ENCODE assay signal across 2 worm cellular contexts in genomic region chrV:2342083-2342482, ce11.
TF ChIP-seq lines count a peak whose summit lies in the region.

No protein-coding gene starts in this region.

TF ChIP-seq in whole organism, L4 larva, 104 proteins besides CTCF, POLR2A, EP300 and RAD21:
- peak; percentile 60; the same call in 1 of the 2 replicates for TF ChIP-seq egl-43 (GFP tag; IDR thresholded peaks at IDR 0.05; lab: Robert Waterston, UW)
- TF ChIP-seq set-16 (GFP tag; IDR thresholded peaks at IDR 0.05; lab: Robert Waterston, UW): peak; percentile 69; the same call in 1 of the 2 replicates
- 0 out of 2 replicates have a peak, but pooled peaks have one; percentile 32 for TF ChIP-seq dmd-8 (GFP tag; IDR thresholded peaks at IDR 0.05; lab: Robert Waterston, UW)
- TF ChIP-seq ces-1 (GFP tag; optimal IDR thresholded peaks at IDR 0.05; lab: Kevin White, UChicago): no peak
- no peak for TF ChIP-seq Y75B8A.6 (GFP tag; IDR thresholded peaks at IDR 0.05; lab: Robert Waterston, UW)
- TF ChIP-seq snpc-4 (tag; optimal IDR thresholded peaks at IDR 0.05; lab: Kevin White, UChicago): no peak
- TF ChIP-seq mdt-29 (GFP tag; IDR thresholded peaks at IDR 0.05; lab: Robert Waterston, UW): no peak
- TF ChIP-seq nhr-10 (tag; optimal IDR thresholded peaks at IDR 0.05; lab: Kevin White, UChicago): no peak
- TF ChIP-seq Y48G9A.11 (GFP tag; IDR thresholded peaks at IDR 0.05; lab: Robert Waterston, UW): no peak
- no peak for TF ChIP-seq mep-1 (tag; optimal IDR thresholded peaks at IDR 0.05; lab: Kevin White, UChicago)
- no peak for TF ChIP-seq F26F4.8 (GFP tag; conservative IDR thresholded peaks at IDR 0.05; lab: Robert Waterston, UW)
- TF ChIP-seq zag-1 (tag; optimal IDR thresholded peaks at IDR 0.05; lab: Kevin White, UChicago): no peak
- TF ChIP-seq dmd-9 (GFP tag; IDR thresholded peaks at IDR 0.05; lab: Robert Waterston, UW): no peak
- no peak for TF ChIP-seq lin-38 (GFP tag; IDR thresholded peaks at IDR 0.05; lab: Robert Waterston, UW)
- no peak for TF ChIP-seq zip-11 (GFP tag; IDR thresholded peaks at IDR 0.05; lab: Robert Waterston, UW)
TF ChIP-seq in whole organism, L4 larva: peak in this region for 3.

TF ChIP-seq in whole organism, young adult, 124 proteins besides CTCF, POLR2A, EP300 and RAD21:
- TF ChIP-seq nhr-27 (tag; optimal IDR thresholded peaks at IDR 0.05; lab: Kevin White, UChicago) (no peak), unc-130 (GFP tag; optimal IDR thresholded peaks at IDR 0.05; lab: Kevin White, UChicago) (no peak), bed-2 (GFP tag; IDR thresholded peaks at IDR 0.05; lab: Robert Waterston, UW) (no peak), egrh-3 (GFP tag; IDR thresholded peaks at IDR 0.05; lab: Robert Waterston, UW) (peak; percentile 27; the same call in 1 of the 2 replicates), snpc-4 (GFP tag; optimal IDR thresholded peaks at IDR 0.05; lab: Kevin White, UChicago) (no peak), snpc-4 (tag; optimal IDR thresholded peaks at IDR 0.05; lab: Kevin White, UChicago) (peak in 1 of 4 experiments; percentile 3), zfh-2 (GFP tag; conservative IDR thresholded peaks at IDR 0.05; lab: Robert Waterston, UW) (peak; percentile 78), nfyb-1 (GFP tag; IDR thresholded peaks at IDR 0.05; lab: Robert Waterston, UW) (no peak)
